Worm (Caenorhabditis elegans): ENCODE measurements around the gene tra-2.

The tra-2 gene

ce11 chrII:6941520-6941919 lies 24.0 kb downstream of the tra-2 start:
- TF ChIP-seq nhr-102 (tag; optimal IDR thresholded peaks at IDR 0.05), result no peak
- no peak for TF ChIP-seq F37D6.2 (tag; optimal IDR thresholded peaks at IDR 0.05)
- TF ChIP-seq unc-62 (GFP tag; optimal IDR thresholded peaks at IDR 0.05 in 1 of 2), result no peak
- no peak for TF ChIP-seq unc-62 (tag; optimal IDR thresholded peaks at IDR 0.05)
- no peak for TF ChIP-seq madf-5 (GFP tag; IDR thresholded peaks at IDR 0.05)
- no peak for TF ChIP-seq nhr-6 (tag; optimal IDR thresholded peaks at IDR 0.05)

- TF ChIP-seq fkh-10 (GFP tag; optimal IDR thresholded peaks at IDR 0.05) (no peak), egl-43 (GFP tag; IDR thresholded peaks at IDR 0.05) (0 out of 2 replicates have a peak, but pooled peaks have one; percentile 27), duxl-1 (tag; optimal IDR thresholded peaks at IDR 0.05; ENCODE audit: poor library complexity) (no peak), aha-1 (tag) (peak; percentile 93), unc-62 (GFP tag; optimal IDR thresholded peaks at IDR 0.05 in 1 of 2) (peak in 1 of 2 experiments; percentile 49), unc-62 (tag; optimal IDR thresholded peaks at IDR 0.05) (no peak)
These were observed 24.7 kb downstream of the tra-2 start for ce11 chrII:6940726-6941230.

ce11 chrII:6939873-6940272 lies 25.6 kb downstream of the tra-2 start:
- no peak for TF ChIP-seq daf-19 (GFP tag; conservative IDR thresholded peaks at IDR 0.05)
- TF ChIP-seq F10B5.3 (tag; optimal IDR thresholded peaks at IDR 0.05), result no peak
- no peak for TF ChIP-seq fkh-10 (GFP tag; optimal IDR thresholded peaks at IDR 0.05)
- no peak for TF ChIP-seq fos-1 (tag; optimal IDR thresholded peaks at IDR 0.05)
- TF ChIP-seq saeg-2 (GFP tag; IDR thresholded peaks at IDR 0.05), result no peak
- no peak for TF ChIP-seq ceh-62 (tag; optimal IDR thresholded peaks at IDR 0.05)
- TF ChIP-seq vab-7 (GFP tag; IDR thresholded peaks at IDR 0.05), result no peak
- TF ChIP-seq dmd-6 (GFP tag; IDR thresholded peaks at IDR 0.05), result no peak
- no peak for TF ChIP-seq Y75B8A.6 (GFP tag; IDR thresholded peaks at IDR 0.05)
- no peak for TF ChIP-seq F44E2.7 (GFP tag; IDR thresholded peaks at IDR 0.05)
- no peak for TF ChIP-seq aha-1 (tag)
- no peak for TF ChIP-seq T26A8.4 (GFP tag; IDR thresholded peaks at IDR 0.05)
- TF ChIP-seq tag-97 (GFP tag; IDR thresholded peaks at IDR 0.05), result no peak
- TF ChIP-seq unc-62 (GFP tag; optimal IDR thresholded peaks at IDR 0.05 in 1 of 2), result no peak
- no peak for TF ChIP-seq unc-62 (tag; optimal IDR thresholded peaks at IDR 0.05)
- TF ChIP-seq cey-2 (tag; optimal IDR thresholded peaks at IDR 0.05; ENCODE audit: borderline replicate concordance, insufficient read depth), result no peak
- TF ChIP-seq daf-12 (tag; optimal IDR thresholded peaks at IDR 0.05), result no peak
- no peak for TF ChIP-seq ceh-20 (GFP tag; IDR thresholded peaks at IDR 0.05)

- TF ChIP-seq tag-97 (GFP tag; IDR thresholded peaks at IDR 0.05) (no peak), daf-12 (tag; optimal IDR thresholded peaks at IDR 0.05) (no peak), zfp-2 (tag; optimal IDR thresholded peaks at IDR 0.05) (no peak), gei-8 (GFP tag; optimal IDR thresholded peaks at IDR 0.05) (no peak), zag-1 (tag; optimal IDR thresholded peaks at IDR 0.05) (no peak), ces-1 (GFP tag; optimal IDR thresholded peaks at IDR 0.05) (no peak), hif-1 (tag; optimal IDR thresholded peaks at IDR 0.05) (no peak), ceh-20 (GFP tag; IDR thresholded peaks at IDR 0.05) (no peak), aha-1 (tag) (peak; percentile 84)
These were observed 28.4 kb downstream of the tra-2 start for ce11 chrII:6937057-6937456.

ce11 chrII:6936528-6936927 lies 28.9 kb downstream of the tra-2 start:
- peak in 1 of 2 experiments; percentile 37 for TF ChIP-seq unc-62 (GFP tag; optimal IDR thresholded peaks at IDR 0.05 in 1 of 2)
- TF ChIP-seq unc-62 (tag; optimal IDR thresholded peaks at IDR 0.05), result no peak
- no peak for TF ChIP-seq pha-4 (GFP tag; IDR thresholded peaks at IDR 0.05)
- TF ChIP-seq pha-4 (tag; optimal IDR thresholded peaks at IDR 0.05), result no peak
- no peak for TF ChIP-seq F49E8.2 (tag; optimal IDR thresholded peaks at IDR 0.05; ENCODE audit: borderline replicate concordance)
- peak; percentile 14 for TF ChIP-seq mes-2 (tag; optimal IDR thresholded peaks at IDR 0.05; ENCODE audit: poor library complexity, severe bottlenecking)
- TF ChIP-seq nhr-28 (tag; optimal IDR thresholded peaks at IDR 0.05), result peak; percentile 23
- no peak for TF ChIP-seq unc-39 (tag; optimal IDR thresholded peaks at IDR 0.05)
- TF ChIP-seq egl-43 (GFP tag; IDR thresholded peaks at IDR 0.05), result no peak
- TF ChIP-seq pqm-1 (tag; optimal IDR thresholded peaks at IDR 0.05), result peak; percentile 65
- TF ChIP-seq ctbp-1 (GFP tag; IDR thresholded peaks at IDR 0.05), result no peak
- no peak for TF ChIP-seq ztf-11 (tag; optimal IDR thresholded peaks at IDR 0.05)
- peak; percentile 5 for TF ChIP-seq aha-1 (tag)
- TF ChIP-seq vab-7 (GFP tag; IDR thresholded peaks at IDR 0.05), result no peak
- TF ChIP-seq T26A8.4 (GFP tag; IDR thresholded peaks at IDR 0.05), result no peak
- no peak for TF ChIP-seq egl-27 (tag; optimal IDR thresholded peaks at IDR 0.05)
- no peak for TF ChIP-seq madf-5 (GFP tag; IDR thresholded peaks at IDR 0.05)
- no peak for TF ChIP-seq php-3 (GFP tag; IDR thresholded peaks at IDR 0.05)
- TF ChIP-seq nhr-42 (GFP tag; IDR thresholded peaks at IDR 0.05), result no peak
